Worm (Caenorhabditis elegans) whole organism, dauer: ENCODE results near the gene Y108G3AL.2.

Experiments used
- unc-62 ChIP-seq: sonication (generic microtip); optimal IDR thresholded peaks from 2 replicates; lab custom pipeline; 2017; ENCODE audit warnings: missing biosample characterization, missing genetic modification reagents, missing genetic modification characterization

The Y108G3AL.2 gene

DNA sequence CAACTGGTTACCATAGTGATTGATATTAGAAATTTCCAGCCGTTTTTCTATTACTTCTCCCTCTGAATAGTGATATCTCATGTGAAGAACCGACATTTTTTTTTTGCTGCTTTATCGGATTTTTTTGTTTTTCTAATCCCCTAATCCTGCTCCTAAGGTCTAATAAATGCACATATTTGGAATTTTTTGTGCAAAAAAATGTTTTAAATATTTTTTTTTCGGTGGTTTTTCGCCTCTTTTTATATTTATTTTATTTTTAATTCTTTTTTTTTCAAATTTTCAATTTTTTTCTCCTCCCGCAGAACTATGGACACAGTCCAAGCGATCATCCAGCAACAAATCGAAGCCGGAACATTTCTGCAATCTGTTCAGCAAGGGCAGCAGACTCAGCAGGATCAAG, at the start of gene Y108G3AL.2:
Y108G3AL.2 (plus strand) TSS at position 301 of the 400 bp plus-strand sequence.
- no peak for TF ChIP-seq unc-62 (GFP tag; lab: Kevin White, UChicago)

DNA sequence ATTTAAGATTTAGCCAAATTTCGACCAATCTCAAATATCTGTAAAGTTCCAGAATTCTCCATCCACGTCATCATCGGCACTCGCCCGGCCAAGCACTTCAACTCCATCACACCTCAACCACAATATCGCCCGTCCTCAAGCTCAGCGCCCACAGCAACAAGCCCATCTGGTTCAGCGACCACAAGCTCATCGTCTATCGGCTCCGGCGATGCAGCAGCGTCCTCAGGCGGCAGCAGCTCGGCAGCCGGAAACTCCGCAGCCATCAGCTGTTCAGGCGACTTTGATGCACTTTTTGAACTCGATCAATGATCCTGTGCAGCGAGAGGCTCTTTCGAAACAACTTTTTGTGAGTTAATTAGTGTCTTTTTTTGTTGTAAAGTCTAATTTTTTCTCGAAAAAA, 49.5 kb upstream of the Y108G3AL.2 start:
- TF ChIP-seq unc-62 (GFP tag; lab: Kevin White, UChicago) = no peak

DNA sequence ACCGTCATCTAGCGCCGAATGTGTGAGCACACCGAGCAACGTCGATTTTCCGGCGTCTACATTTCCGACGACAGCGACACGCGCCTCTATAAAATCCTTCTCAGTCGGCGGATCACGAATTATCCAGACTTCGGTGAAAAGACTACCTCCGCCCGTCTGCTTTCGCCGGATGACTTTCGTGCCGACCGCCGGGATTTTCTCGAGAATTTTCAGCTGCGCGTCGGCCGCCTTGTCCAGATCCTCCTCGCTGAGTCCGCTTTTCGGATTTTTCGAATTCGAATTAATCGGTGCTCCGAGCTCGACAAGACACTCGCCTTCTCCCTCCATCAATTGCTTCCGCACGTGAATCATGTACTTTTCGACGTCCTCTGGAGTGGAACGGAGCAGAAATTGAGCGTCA, 44.5 kb upstream of the Y108G3AL.2 start:
- TF ChIP-seq unc-62 (GFP tag; lab: Kevin White, UChicago) = no peak

DNA sequence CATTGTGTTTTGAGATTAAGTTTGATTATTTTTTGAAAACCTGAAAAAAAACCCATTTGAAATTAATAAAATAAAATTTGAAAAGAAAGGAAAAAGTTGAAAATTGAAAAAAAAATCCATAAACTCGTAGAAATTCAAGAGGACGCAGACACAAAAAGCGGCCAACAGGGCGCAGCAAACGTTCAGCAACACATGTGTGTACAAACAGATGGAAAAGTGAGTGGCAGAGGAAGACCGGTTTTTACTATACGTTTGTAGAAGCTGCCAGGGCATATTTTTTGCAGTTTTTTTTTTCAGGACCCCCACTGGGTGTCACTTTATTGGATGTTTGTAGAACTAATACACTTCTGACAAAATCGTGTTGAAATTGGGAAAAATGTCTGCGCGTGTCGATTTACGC, 44.0 kb upstream of the Y108G3AL.2 start, which contains the start of gene cgp-1:
cgp-1 (minus strand) TSS at position 40 of the 400 bp plus-strand sequence.
- TF ChIP-seq unc-62 (GFP tag; lab: Kevin White, UChicago) = no peak

DNA sequence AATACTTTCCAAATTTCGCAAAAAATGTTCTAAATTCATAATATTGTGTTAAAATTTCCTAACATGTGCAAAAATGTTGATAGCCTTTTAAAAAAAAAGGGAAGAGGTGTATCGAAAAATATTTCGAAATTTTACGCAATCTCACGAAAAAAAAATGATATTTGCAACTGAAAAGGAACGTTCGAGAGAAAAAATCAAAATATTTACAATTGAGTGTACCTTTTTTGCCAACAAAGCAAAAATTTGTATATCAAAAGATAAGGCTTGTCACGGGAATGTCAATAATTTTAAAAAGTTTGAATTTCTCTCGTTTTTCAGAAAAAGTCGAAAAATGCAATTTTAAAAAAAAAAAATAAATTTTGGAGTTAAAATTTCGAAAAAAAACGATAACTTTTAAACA, 43.3 kb upstream of the Y108G3AL.2 start:
- no peak for TF ChIP-seq unc-62 (GFP tag; lab: Kevin White, UChicago)

DNA sequence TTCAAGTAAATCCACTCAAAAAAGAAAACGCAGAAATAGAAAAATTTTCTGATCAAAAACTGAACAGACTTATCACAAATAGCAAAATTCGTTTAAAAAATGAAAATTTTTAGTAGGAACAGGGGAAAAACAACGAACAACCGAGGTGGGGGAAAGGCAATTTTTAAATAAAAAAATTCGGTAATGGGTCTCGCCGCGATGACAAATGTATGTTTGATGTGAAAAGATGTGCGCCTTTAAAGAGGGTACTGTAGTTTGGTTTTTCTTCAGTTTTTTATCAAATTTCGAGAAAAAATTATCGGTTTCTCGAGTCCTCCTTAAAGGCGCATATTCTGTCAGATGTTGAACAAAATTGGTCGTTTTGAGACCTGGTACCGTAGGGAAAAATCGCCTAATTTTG, 42.9 kb upstream of the Y108G3AL.2 start:
- no peak for TF ChIP-seq unc-62 (GFP tag; lab: Kevin White, UChicago)

DNA sequence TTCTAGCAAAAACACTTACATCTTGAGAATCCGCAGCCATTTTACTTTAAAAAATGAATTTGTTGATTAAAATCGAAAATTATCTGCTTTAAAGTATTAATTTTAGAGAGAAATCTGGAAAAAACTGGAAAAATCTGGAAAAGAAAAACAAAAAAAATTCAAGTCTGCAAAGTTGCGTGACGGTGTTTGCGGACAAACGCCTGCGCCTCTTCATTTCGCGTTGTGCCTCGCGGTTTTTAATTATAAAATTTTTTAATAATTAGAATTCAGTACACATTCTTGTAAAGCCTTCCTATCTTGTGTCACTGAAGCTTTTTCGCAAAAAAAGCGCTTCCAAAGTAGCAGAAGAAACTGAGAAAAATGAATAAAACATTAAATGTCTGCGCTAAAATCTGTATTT, 40.2 kb upstream of the Y108G3AL.2 start, which contains the start of gene W03F9.1:
W03F9.1 (minus strand) TSS at position 109 of the 400 bp plus-strand sequence.
- TF ChIP-seq unc-62 (GFP tag; lab: Kevin White, UChicago) = no peak

DNA sequence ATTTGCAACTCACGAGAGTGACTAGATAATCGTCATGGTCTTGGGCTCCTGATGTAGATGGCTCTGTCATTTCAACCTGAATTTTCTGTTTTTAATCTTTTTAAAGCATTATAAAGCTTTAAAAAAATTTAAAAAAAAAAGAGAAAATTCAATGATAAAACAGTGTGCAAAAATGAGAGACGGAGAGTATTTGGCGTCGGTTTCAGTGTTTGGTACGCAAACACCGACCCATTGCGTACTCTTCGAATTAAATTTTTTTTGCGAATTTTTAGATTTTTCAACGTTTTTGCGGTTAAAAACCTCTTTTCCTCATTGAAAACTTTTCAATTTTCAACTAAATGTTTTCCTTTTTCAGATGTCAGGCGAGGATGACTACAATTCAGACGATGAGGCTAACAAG, 38.9 kb upstream of the Y108G3AL.2 start, which contains the start of the genes W03F9.2 and sftb-2:
W03F9.2 (minus strand) TSS at position 153 of the 400 bp plus-strand sequence.
sftb-2 (plus strand) TSS at position 356 of the 400 bp plus-strand sequence.
- TF ChIP-seq unc-62 (GFP tag; lab: Kevin White, UChicago) = no peak

DNA sequence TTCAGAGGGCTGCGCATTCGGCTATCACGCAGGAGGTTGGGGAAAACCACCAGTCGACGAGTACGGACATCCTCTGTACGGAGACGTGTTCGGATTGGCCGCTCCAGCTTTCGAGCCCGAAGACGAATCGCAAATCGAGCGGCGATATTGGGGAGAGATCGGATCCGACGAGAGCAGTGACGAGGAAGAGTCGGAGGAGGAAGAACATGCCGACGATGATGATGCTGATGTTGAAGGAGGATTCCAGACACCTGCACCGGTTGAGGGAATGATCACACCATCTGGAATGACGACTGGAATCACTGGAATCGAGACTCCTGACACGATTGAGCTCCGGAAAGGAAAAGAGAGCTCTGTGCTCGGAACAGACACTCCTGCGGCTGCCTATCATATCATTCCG, 36.6 kb upstream of the Y108G3AL.2 start:
- no peak for TF ChIP-seq unc-62 (GFP tag; lab: Kevin White, UChicago)

DNA sequence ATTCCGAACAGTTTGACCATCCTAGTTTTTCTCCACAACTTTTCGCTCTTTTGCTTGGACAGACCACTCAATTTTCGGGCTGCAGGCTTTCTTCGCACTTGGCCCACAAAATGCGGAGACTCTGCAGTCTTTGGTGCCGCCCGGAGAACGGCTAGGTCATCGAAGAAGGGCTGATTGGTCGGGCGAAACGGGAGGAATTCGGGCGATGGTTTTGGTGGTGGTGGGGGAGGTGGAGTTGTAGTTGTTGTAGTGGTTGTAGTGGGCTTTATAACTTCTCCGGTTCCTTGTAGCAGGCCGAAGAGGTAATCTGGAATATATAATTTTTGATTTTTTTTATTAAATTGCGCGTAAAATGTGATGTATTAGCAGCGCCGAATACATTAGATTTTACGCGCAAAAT, 29.1 kb upstream of the Y108G3AL.2 start:
- TF ChIP-seq unc-62 (GFP tag; lab: Kevin White, UChicago) = no peak

DNA sequence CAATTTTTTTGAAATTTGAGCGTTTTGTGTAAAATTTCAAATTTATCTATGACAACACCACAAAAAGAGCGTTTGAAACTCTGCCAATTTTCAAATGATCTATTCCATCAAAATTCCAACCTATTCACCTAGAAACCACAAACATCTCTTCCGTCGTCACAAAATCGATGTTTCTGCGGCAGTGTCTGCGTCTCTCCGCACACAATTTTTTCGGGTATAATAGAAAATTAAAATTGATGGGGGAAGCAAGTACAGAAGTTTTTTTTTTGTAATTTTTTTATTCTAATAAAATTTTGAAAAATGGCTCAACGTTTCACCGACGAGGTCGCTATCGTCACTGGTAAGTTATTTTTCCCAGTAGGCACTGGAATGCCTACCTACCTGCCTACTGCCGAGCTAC, 28.2 kb upstream of the Y108G3AL.2 start, which contains the start of gene W03F9.9:
W03F9.9 (plus strand) TSS at position 301 of the 400 bp plus-strand sequence.
- TF ChIP-seq unc-62 (GFP tag; lab: Kevin White, UChicago) = no peak

DNA sequence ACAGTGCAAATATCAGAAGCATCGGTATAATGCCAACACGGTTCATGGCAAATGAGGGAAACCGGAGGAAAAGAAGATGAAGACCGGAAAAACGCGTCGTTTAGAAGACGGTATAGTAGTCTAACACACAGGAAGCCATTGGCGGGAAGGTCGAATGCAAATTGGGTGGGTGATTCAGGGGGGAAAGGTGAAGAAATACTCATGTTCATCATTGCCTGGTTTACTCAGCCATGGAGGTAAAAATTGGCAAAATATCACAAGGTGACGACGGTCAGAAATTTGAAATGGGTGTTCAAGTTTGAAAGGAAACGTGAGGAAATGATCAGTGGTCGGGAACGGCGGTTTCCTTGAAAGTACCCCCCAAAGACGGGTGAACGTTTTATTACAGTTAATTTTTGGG, 25.5 kb upstream of the Y108G3AL.2 start, which contains the start of gene W03F9.11:
W03F9.11 (minus strand) TSS at position 101 of the 400 bp plus-strand sequence.
- no peak for TF ChIP-seq unc-62 (GFP tag; lab: Kevin White, UChicago)

DNA sequence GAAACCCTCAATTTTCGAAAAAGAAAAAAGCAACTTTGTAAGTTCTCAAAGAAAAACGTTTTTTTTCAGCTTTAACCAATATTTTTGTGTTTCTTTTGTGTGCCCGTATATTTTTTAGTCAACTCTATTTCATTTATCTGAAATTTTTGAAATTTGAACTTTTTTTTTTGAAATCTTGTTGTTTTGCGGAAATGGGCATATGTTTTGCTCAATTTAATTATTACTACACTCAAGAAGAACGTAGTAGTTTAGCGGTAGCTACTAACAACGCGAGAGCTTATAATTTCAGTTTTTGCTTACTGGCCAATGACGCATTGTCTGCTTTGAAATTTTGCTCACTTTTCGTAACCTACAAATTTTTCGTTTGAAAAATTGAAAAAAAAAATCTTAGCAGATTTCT, 22.0 kb upstream of the Y108G3AL.2 start, which contains the start of gene srh-82:
srh-82 (plus strand) TSS at position 301 of the 400 bp plus-strand sequence.
- no peak for TF ChIP-seq unc-62 (GFP tag; lab: Kevin White, UChicago)

DNA sequence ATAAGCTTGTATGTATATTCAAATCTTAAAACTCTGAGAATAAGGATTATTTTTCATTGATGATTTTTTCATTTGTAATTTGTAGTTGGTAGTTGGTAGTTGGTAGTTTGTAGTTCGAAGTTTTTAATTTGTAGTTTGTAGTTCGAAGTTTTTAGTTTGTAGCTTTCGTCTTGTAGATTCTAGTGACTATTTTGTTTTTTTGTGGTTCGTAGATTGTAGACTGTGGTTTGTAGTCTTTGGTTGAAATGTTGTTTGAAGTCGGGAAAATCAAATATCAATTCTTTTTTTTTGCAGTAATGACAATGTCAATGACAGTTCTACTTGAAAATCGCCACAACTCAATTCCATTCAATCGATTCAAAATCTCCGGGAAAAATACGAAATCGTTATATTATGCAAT, 21.1 kb upstream of the Y108G3AL.2 start:
- TF ChIP-seq unc-62 (GFP tag; lab: Kevin White, UChicago) = no peak

DNA sequence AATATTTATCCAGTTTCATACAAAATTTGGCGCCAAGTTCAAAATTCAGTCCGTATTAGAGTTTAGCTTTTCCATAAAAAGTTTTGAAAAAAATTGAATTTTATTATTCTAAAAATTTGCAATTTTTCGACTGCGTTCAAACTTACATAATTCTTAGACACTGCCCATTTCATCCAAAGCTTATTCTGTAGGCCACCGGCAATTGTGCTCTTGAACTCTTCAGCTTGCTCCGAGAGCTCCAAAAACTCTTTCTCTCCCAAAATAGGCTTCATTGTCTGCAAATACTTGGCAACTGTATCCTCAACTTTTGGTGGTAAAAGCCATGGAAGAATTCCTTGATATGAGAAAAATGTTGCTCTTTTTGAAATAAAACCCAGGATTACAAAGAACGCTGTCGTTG, 16.7 kb upstream of the Y108G3AL.2 start:
- no peak for TF ChIP-seq unc-62 (GFP tag; lab: Kevin White, UChicago)

DNA sequence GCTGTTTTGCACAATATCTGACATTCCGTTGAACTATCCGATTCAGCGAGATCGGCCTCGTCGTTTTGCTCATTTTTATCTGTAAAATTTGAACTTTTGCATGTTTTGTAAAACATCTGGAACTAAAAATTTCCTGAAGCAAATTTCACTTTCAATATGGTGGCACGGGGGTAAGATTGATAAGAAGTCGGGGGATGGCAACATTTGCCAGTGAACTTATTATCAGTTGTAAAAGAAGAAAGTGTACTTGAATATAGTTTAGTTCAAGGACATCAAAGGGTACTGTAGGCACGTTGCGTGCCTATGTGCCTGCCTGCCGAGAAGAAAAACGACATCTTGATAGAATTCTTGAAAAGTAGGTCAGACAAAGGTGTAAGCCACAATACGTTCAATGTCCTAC, 15.5 kb upstream of the Y108G3AL.2 start, which contains the start of gene W03F9.4:
W03F9.4 (minus strand) TSS at position 79 of the 400 bp plus-strand sequence.
- no peak for TF ChIP-seq unc-62 (GFP tag; lab: Kevin White, UChicago)

DNA sequence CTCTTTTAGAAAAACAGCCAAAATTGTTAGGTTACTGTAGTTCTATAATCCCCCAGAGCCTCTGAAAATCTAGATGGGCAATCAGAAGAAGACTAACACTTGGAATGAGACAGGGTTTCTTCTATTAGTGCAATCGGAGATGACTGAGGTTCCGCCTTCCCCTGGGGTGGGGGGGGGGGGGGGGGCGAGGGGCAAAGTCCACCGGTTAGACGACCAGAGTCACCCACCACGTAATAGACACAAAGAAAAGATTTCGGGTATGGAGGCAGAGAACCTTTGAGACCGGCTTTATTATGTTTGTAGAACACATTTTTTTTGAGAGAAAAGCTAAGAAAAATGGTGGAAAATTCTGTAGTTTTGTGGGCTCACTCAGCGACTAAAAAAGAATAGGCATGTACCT, 14.6 kb upstream of the Y108G3AL.2 start:
- no peak for TF ChIP-seq unc-62 (GFP tag; lab: Kevin White, UChicago)
